Fruit fly (Drosophila melanogaster): ENCODE data around the gene CG12115.

DNA sequence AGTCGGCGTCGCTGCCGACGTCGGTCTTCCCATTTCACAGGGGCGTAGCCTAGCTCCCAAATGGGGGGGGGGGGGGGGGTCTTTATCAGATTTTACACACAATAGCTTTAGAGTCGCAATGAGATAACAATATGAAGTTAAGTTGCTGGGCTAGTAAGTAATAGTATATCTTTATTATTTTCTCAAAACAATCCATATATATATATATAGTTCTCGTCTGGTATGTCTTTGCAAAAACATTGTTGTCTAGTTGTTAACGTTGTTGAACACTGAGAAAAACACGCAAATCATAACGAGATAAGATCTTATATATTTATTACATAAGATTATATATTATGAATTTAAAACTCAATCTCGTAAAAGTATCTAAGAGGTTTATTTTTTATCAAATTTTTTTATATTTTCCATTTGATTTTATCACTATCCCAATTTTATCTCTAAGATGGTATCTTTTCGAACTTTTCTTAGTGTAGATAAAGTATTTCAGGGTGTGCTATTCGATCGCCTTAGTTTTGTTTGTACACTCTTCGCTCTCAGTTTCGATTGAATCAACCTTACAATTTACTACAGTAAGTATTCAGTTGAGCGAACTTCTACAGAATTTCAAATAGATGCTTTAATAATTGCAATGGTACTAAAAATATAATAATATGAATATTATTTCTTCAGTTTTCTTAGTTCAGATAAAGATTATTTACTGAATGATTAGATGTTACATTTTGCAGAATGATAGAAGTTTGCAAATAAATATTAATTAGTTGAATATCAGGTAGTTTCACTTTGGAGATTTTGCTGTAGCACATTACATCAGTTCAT, 11.7 kb upstream of the CG12115 start:
- TF ChIP-seq CG8478 (optimal IDR thresholded peaks at IDR 0.05) (no peak), CTCF (optimal IDR thresholded peaks at IDR 0.05) (no peak)
